Fruit fly (Drosophila melanogaster) whole organism, prepupa: Measurements from ENCODE around the gene Gss2.
A peak's percentile ranks its signal among the peaks of the same experiment; 100 is the strongest.

Experiments used
- CG10631 ChIP-seq: fragments of 200-800 bp; sonication (Bioruptor generic); optimal IDR thresholded peaks from 2 replicates; lab custom pipeline; 2016; ENCODE audit warnings: missing biosample characterization, missing genetic modification characterization
- CG10669 ChIP-seq: fragments of 200-800 bp; sonication (Bioruptor generic); optimal IDR thresholded peaks from 3 replicates; lab custom pipeline; 2018; ENCODE audit warnings: missing biosample characterization, mild to moderate bottlenecking, missing genetic modification characterization, moderate library complexity
- CG11294 ChIP-seq: fragments of 200-800 bp; sonication (Bioruptor generic); IDR thresholded peaks from 2 replicates; pipeline ENCODE4 v1.3.6; 2022; ENCODE audit warnings: missing biosample characterization, missing genetic modification characterization
- CG11762 ChIP-seq: fragments of 200-800 bp; sonication (Bioruptor generic); optimal IDR thresholded peaks from 3 replicates; lab custom pipeline; 2016; ENCODE audit warnings: missing biosample characterization, missing genetic modification characterization; ENCODE audit not compliant: insufficient read depth
- CG11902 ChIP-seq: fragments of 200-800 bp; sonication (Bioruptor generic); optimal IDR thresholded peaks from 3 replicates; lab custom pipeline; 2016; ENCODE audit warnings: missing biosample characterization, missing genetic modification characterization
- CG15336 ChIP-seq: fragments of 200-800 bp; sonication (Bioruptor generic); IDR thresholded peaks from 2 replicates; pipeline ENCODE4 v1.3.6; 2022; ENCODE audit warnings: missing biosample characterization, missing genetic modification characterization
- CG1621 ChIP-seq: fragments of 200-800 bp; sonication (Bioruptor generic); optimal IDR thresholded peaks from 3 replicates; lab custom pipeline; 2018; ENCODE audit warnings: missing biosample characterization, mild to moderate bottlenecking, missing genetic modification characterization
- CG16779 ChIP-seq: fragments of 200-800 bp; sonication (Bioruptor generic); optimal IDR thresholded peaks from 3 replicates; lab custom pipeline; 2017; ENCODE audit warnings: missing biosample characterization, mild to moderate bottlenecking, missing genetic modification characterization
- CG3032 ChIP-seq: fragments of 200-800 bp; optimal IDR thresholded peaks from 2 replicates; lab custom pipeline; 2019; ENCODE audit warnings: missing biosample characterization, mild to moderate bottlenecking, missing genetic modification characterization, moderate library complexity
- CG31627 ChIP-seq: fragments of 200-800 bp; sonication (Bioruptor generic); optimal IDR thresholded peaks from 3 replicates; lab custom pipeline; 2016; ENCODE audit warnings: missing biosample characterization, missing genetic modification characterization
- CG32006 ChIP-seq: fragments of 200-800 bp; sonication (Bioruptor generic); optimal IDR thresholded peaks from 3 replicates; lab custom pipeline; 2017; ENCODE audit warnings: missing biosample characterization, mild to moderate bottlenecking, missing genetic modification characterization
- CG34406 ChIP-seq: fragments of 200-800 bp; sonication (Bioruptor generic); optimal IDR thresholded peaks from 3 replicates; lab custom pipeline; 2016; ENCODE audit warnings: missing biosample characterization, missing genetic modification characterization
- CG3919 ChIP-seq: fragments of 200-800 bp; sonication (Bioruptor generic); optimal IDR thresholded peaks from 3 replicates; lab custom pipeline; 2016; ENCODE audit warnings: missing biosample characterization, missing genetic modification characterization
- CG4318 ChIP-seq: fragments of 200-800 bp; sonication (Bioruptor generic); optimal IDR thresholded peaks from 3 replicates; lab custom pipeline; 2017; ENCODE audit warnings: missing biosample characterization, mild to moderate bottlenecking, missing genetic modification characterization
- CG6276 ChIP-seq: fragments of 200-800 bp; sonication (Bioruptor generic); optimal IDR thresholded peaks from 2 replicates; lab custom pipeline; 2017; ENCODE audit warnings: missing biosample characterization, mild to moderate bottlenecking, missing genetic modification characterization
- CG6792 ChIP-seq: fragments of 200-800 bp; sonication (Bioruptor generic); optimal IDR thresholded peaks from 3 replicates; lab custom pipeline; 2016; ENCODE audit warnings: missing biosample characterization, missing genetic modification characterization
- CG6808 ChIP-seq: fragments of 200-800 bp; sonication (Bioruptor generic); optimal IDR thresholded peaks from 3 replicates; lab custom pipeline; 2017; ENCODE audit warnings: missing biosample characterization, missing genetic modification characterization, mild to moderate bottlenecking, moderate library complexity, missing genetic modification reagents
- CG8119 ChIP-seq: fragments of 200-800 bp; sonication (Bioruptor generic); IDR thresholded peaks from 3 replicates; pipeline ENCODE4 v1.3.6; 2022; ENCODE audit warnings: missing biosample characterization, missing genetic modification characterization
- CG8319 ChIP-seq: fragments of 200-800 bp; sonication (Bioruptor generic); optimal IDR thresholded peaks from 3 replicates; lab custom pipeline; 2016; ENCODE audit warnings: missing biosample characterization, missing genetic modification characterization
- CG9139 ChIP-seq: fragments of 200-800 bp; sonication (Bioruptor generic); optimal IDR thresholded peaks from 3 replicates; lab custom pipeline; 2017; ENCODE audit warnings: missing biosample characterization, mild to moderate bottlenecking, missing genetic modification characterization
- Eip75B ChIP-seq: fragments of 200-800 bp; sonication (Bioruptor generic); optimal IDR thresholded peaks from 3 replicates; lab custom pipeline; 2016; ENCODE audit warnings: missing biosample characterization, missing genetic modification characterization
- Eip93F ChIP-seq: fragments of 200-800 bp; sonication (Bioruptor generic); optimal IDR thresholded peaks from 2 replicates; lab custom pipeline; 2016; ENCODE audit warnings: missing biosample characterization, mild to moderate bottlenecking, missing genetic modification characterization
- Ets21C ChIP-seq: fragments of 200-800 bp; sonication (Bioruptor generic); optimal IDR thresholded peaks from 3 replicates; lab custom pipeline; 2016; ENCODE audit warnings: missing biosample characterization, missing genetic modification characterization
- Ets96B ChIP-seq: fragments of 200-800 bp; optimal IDR thresholded peaks from 2 replicates; lab custom pipeline; 2019; ENCODE audit warnings: missing biosample characterization, mild to moderate bottlenecking, missing genetic modification characterization, moderate library complexity
- Hr39 ChIP-seq: fragments of 200-800 bp; sonication (Bioruptor generic); optimal IDR thresholded peaks from 2 replicates; lab custom pipeline; 2016; ENCODE audit warnings: missing biosample characterization, missing genetic modification characterization
- Hr4 ChIP-seq: fragments of 200-800 bp; sonication (Bioruptor generic); optimal IDR thresholded peaks from 3 replicates; lab custom pipeline; 2016; ENCODE audit warnings: missing biosample characterization, missing genetic modification characterization
- Met ChIP-seq: fragments of 200-800 bp; sonication (Bioruptor generic); optimal IDR thresholded peaks from 3 replicates; lab custom pipeline; 2016; ENCODE audit warnings: missing biosample characterization, missing genetic modification characterization
- OdsH ChIP-seq: fragments of 200-800 bp; sonication (Bioruptor generic); optimal IDR thresholded peaks from 3 replicates; lab custom pipeline; 2016; ENCODE audit warnings: missing biosample characterization, missing genetic modification characterization
- Sox14 ChIP-seq: fragments of 200-800 bp; sonication (Bioruptor generic); optimal IDR thresholded peaks from 3 replicates; lab custom pipeline; 2016; ENCODE audit warnings: missing biosample characterization, missing genetic modification characterization
- Sox15 ChIP-seq: fragments of 200-800 bp; sonication (Bioruptor generic); optimal IDR thresholded peaks from 3 replicates; lab custom pipeline; 2016; ENCODE audit warnings: missing biosample characterization, missing genetic modification characterization
- achi ChIP-seq: fragments of 200-800 bp; sonication (Bioruptor generic); optimal IDR thresholded peaks from 3 replicates; lab custom pipeline; 2016; ENCODE audit warnings: missing biosample characterization, missing genetic modification characterization
- acj6 ChIP-seq: fragments of 200-800 bp; sonication (Bioruptor generic); optimal IDR thresholded peaks from 3 replicates; lab custom pipeline; 2016; ENCODE audit warnings: missing biosample characterization, missing genetic modification characterization
- dac ChIP-seq: fragments of 200-800 bp; sonication (Bioruptor generic); optimal IDR thresholded peaks from 2 replicates; lab custom pipeline; 2017; ENCODE audit warnings: missing biosample characterization, mild to moderate bottlenecking, missing genetic modification characterization
- dsx ChIP-seq: fragments of 200-800 bp; optimal IDR thresholded peaks from 3 replicates; lab custom pipeline; 2019; ENCODE audit warnings: missing biosample characterization, mild to moderate bottlenecking, missing genetic modification characterization, moderate library complexity; ENCODE audit not compliant: poor library complexity, severe bottlenecking
- eg ChIP-seq: fragments of 200-800 bp; sonication (Bioruptor generic); IDR thresholded peaks from 3 replicates; pipeline ENCODE4 v1.3.6; 2022; ENCODE audit warnings: missing biosample characterization, missing genetic modification characterization
- esn ChIP-seq: fragments of 200-800 bp; sonication (Bioruptor generic); optimal IDR thresholded peaks from 2 replicates; lab custom pipeline; 2016; ENCODE audit warnings: missing biosample characterization, mild to moderate bottlenecking, missing genetic modification characterization, moderate library complexity
- fd59A ChIP-seq: fragments of 200-800 bp; sonication (Bioruptor generic); optimal IDR thresholded peaks from 2 replicates; lab custom pipeline; 2017; ENCODE audit warnings: missing biosample characterization, mild to moderate bottlenecking, missing genetic modification characterization, missing genetic modification reagents
- fd85E ChIP-seq: fragments of 200-800 bp; sonication (Bioruptor generic); optimal IDR thresholded peaks from 3 replicates; lab custom pipeline; 2016; ENCODE audit warnings: missing biosample characterization, missing genetic modification characterization
- fkh ChIP-seq: fragments of 200-800 bp; sonication (Bioruptor generic); optimal IDR thresholded peaks from 3 replicates; lab custom pipeline; 2017; ENCODE audit warnings: missing biosample characterization, mild to moderate bottlenecking, missing genetic modification characterization, moderate library complexity
- lz ChIP-seq: fragments of 200-800 bp; sonication (Bioruptor generic); optimal IDR thresholded peaks from 3 replicates; lab custom pipeline; 2016; ENCODE audit warnings: missing biosample characterization, missing genetic modification characterization
- net ChIP-seq: fragments of 200-800 bp; sonication (Bioruptor generic); optimal IDR thresholded peaks from 3 replicates; lab custom pipeline; 2016; ENCODE audit warnings: missing biosample characterization, missing genetic modification characterization
- pdm3 ChIP-seq: fragments of 200-800 bp; sonication (Bioruptor generic); optimal IDR thresholded peaks from 3 replicates; lab custom pipeline; 2016; ENCODE audit warnings: missing biosample characterization, missing genetic modification characterization
- salr ChIP-seq, 2 experiments: fragments of 200-800 bp; sonication (Bioruptor generic); optimal IDR thresholded peaks; 3 replicates each; lab custom pipeline; 2016 to 2018; ENCODE audit warnings: missing biosample characterization in 2 of 2, missing genetic modification characterization in 2 of 2, mild to moderate bottlenecking in 1 of 2
- spab ChIP-seq: fragments of 200-800 bp; sonication (Bioruptor generic); optimal IDR thresholded peaks from 2 replicates; lab custom pipeline; 2017; ENCODE audit warnings: missing biosample characterization, mild to moderate bottlenecking, missing genetic modification characterization, missing genetic modification reagents
- ss ChIP-seq, 2 experiments: fragments of 200-800 bp; sonication (Bioruptor generic); optimal IDR thresholded peaks; 2 replicates in 1 of 2; 3 replicates in 1 of 2; lab custom pipeline; 2017 to 2018; ENCODE audit warnings: mild to moderate bottlenecking in 2 of 2, missing biosample characterization in 2 of 2, missing genetic modification characterization in 2 of 2, moderate library complexity in 1 of 2
- svp ChIP-seq: fragments of 200-800 bp; sonication (Bioruptor generic); peaks from one replicate; lab custom pipeline; 2016; ENCODE audit warnings: missing biosample characterization, missing genetic modification characterization
- topi ChIP-seq: fragments of 200-800 bp; sonication (Bioruptor generic); optimal IDR thresholded peaks from 3 replicates; lab custom pipeline; 2016; ENCODE audit warnings: missing biosample characterization, missing genetic modification characterization
- vri ChIP-seq: fragments of 200-800 bp; sonication (Bioruptor generic); optimal IDR thresholded peaks from 3 replicates; lab custom pipeline; 2016; ENCODE audit warnings: missing biosample characterization, mild to moderate bottlenecking, missing genetic modification characterization

Gene Gss2

DNA sequence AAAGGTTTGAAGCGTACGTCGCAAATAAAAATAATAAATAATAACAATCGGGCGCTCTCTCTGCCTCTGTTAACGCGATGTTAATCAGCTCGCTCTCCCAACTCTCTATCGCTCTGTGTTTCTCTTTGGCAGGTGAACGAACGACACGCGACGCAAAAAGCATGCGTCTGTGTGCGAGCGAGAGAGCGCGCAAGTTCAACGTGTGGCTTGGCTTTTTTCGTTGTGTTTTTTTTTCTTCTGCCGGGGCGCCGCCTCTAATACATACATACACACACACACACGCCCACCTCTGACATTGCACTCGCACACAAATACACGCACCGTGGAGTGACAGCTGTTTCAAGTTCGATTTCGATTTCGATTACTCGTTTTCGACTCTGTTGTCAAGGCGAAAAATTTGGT is 20.9 kb upstream of the Gss2 start (continued):
- peak; percentile 35 for TF ChIP-seq Met (GFP tag; lab: Kevin White, UChicago)
- no peak for TF ChIP-seq OdsH
- no peak for TF ChIP-seq CG11762 (GFP tag; lab: Kevin White, UChicago)
- no peak for TF ChIP-seq CG3032 (tag; lab: Kevin White, UChicago)
- no peak for TF ChIP-seq dsx (GFP tag; lab: Kevin White, UChicago)
- peak; percentile 94 for TF ChIP-seq svp (GFP tag; lab: Kevin White, UChicago)
- TF ChIP-seq CG6808: peak; percentile 23

DNA sequence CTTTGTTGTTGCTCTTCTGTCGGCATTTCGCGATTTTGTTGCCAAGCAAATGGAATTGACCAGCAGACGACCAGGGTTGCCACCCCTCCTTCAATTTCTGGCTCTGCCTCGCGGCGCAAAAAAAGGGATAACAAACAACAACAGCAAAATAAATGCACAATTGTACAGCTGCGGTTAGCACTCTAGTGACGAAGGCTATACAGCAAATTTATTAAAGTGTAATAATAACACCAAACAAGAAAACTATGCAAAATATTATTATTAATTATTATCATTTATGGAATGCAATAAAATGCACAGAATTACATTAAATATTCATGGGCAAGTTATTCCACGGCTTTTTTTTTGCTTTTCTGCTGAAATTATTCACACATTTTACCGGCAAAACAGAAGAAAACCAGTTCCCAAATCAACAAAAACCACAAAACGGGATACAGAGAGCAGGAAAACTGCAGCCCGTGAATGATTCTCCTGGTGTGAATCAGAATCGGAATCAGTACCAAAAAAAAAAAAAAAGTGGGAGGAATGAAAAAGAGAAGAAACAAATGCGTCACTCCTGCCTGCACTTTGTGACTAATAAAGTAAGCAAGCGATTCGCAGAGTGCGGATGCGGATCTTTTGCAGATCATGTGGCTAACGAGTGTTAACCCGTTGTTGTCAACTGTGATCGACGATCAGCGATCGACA is 20.1 kb upstream of the Gss2 start:
- TF ChIP-seq Eip75B (GFP tag; lab: Kevin White, UChicago) (peak; percentile 12), Ets96B (tag; lab: Kevin White, UChicago) (peak; percentile 41), CG32006 (peak; percentile 73), CG34406 (peak; percentile 72), salr (GFP tag; optimal IDR thresholded peaks at IDR 0.05; lab: Kevin White, UChicago) (peak in 1 of 2 experiments; percentile 59), CG3919 (GFP tag; lab: Kevin White, UChicago) (peak; percentile 61), spab (GFP tag; lab: Kevin White, UChicago) (peak; percentile 26), achi (GFP tag; lab: Kevin White, UChicago) (peak; percentile 38), ss (GFP tag; optimal IDR thresholded peaks at IDR 0.05; lab: Kevin White, UChicago) (peak; percentile 60 to 75), Eip93F (GFP tag; lab: Kevin White, UChicago) (peak; percentile 77), vri (peak; percentile 25), fkh (GFP tag; lab: Kevin White, UChicago) (no peak), net (GFP tag; lab: Kevin White, UChicago) (peak; percentile 33), CG6792 (GFP tag; lab: Kevin White, UChicago) (peak; percentile 66), CG9139 (GFP tag; lab: Kevin White, UChicago) (peak; percentile 57), CG11294 (no peak), dac (GFP tag; lab: Kevin White, UChicago) (no peak), eg (GFP tag; lab: Robert Waterston, UW) (peak; percentile 43; the same call in 1 of the 3 replicates), fd59A (peak; percentile 7), acj6 (peak; percentile 58), CG8119 (GFP tag; lab: Robert Waterston, UW) (peak; percentile 55; the same call in 2 of the 3 replicates), CG8319 (GFP tag; lab: Kevin White, UChicago) (no peak), CG10631 (GFP tag; lab: Kevin White, UChicago) (peak; percentile 63), CG10669 (GFP tag; lab: Kevin White, UChicago) (peak; percentile 59), CG6808 (peak; percentile 65), CG3032 (tag; lab: Kevin White, UChicago) (peak; percentile 48), CG16779 (no peak), CG15336 (GFP tag; lab: Robert Waterston, UW) (peak; percentile 64; the same call in 1 of the 2 replicates), CG6276 (GFP tag; lab: Kevin White, UChicago) (peak; percentile 5), esn (peak; percentile 72), CG31627 (GFP tag; lab: Kevin White, UChicago) (peak; percentile 38), pdm3 (GFP tag; lab: Kevin White, UChicago) (peak; percentile 52), fd85E (GFP tag; lab: Kevin White, UChicago) (no peak), CG11902 (GFP tag; lab: Kevin White, UChicago) (peak; percentile 14), Hr4 (GFP tag; lab: Kevin White, UChicago) (peak; percentile 53), dsx (GFP tag; lab: Kevin White, UChicago) (peak; percentile 27), topi (GFP tag; lab: Kevin White, UChicago) (peak; percentile 68), lz (peak; percentile 52), Sox14 (GFP tag; lab: Kevin White, UChicago) (peak; percentile 5), Ets21C (GFP tag; lab: Kevin White, UChicago) (peak; percentile 28), CG1621 (tag; lab: Kevin White, UChicago) (peak; percentile 54), Hr39 (GFP tag; lab: Kevin White, UChicago) (peak; percentile 51), Sox15 (GFP tag; lab: Kevin White, UChicago) (no peak), CG4318 (GFP tag; lab: Kevin White, UChicago) (peak; percentile 42), Met (GFP tag; lab: Kevin White, UChicago) (peak; percentile 75)
